Fruit fly (Drosophila melanogaster): ENCODE data around the gene Iml1.

Iml1 gene

DNA sequence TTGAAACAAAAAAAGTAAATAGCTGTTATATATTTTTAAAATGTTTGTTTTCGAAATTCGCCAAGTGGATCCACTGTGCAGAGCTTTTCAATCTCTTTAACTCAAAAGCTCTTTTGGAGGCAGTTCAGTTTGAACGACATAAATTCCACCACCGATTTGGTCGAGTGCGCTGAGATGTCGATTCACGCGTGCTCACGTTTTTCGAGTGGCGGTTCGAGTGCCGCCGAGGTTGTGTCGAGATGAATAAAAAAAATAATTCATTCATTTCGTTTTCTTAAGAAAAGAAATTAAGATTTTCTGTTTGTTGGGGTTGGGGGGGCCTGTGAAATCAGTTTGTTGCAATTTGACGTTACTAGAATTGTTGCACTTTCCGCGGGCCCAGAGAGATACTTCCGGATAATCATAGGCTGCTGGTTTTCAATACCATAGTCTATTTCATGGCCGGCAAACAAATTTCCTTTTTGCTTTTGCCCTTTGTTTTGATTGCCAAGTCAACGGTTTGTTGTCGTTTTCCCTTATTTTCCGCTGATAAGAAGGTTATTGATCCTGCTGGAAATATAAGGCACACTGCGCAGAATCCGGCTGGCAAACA, 45.1 kb downstream of the Iml1 start (continued):
- peak; percentile 98 for TF ChIP-seq chinmo (GFP tag; IDR thresholded peaks at IDR 0.05; ENCODE audit: partially characterized antibody)
- no peak for TF ChIP-seq Kr (GFP tag; optimal IDR thresholded peaks at IDR 0.05)
- no peak for TF ChIP-seq lbe (GFP tag; optimal IDR thresholded peaks at IDR 0.05)
- no peak for TF ChIP-seq CG8281 (tag; optimal IDR thresholded peaks at IDR 0.05)
- TF ChIP-seq salm (tag; optimal IDR thresholded peaks at IDR 0.05) = no peak
- TF ChIP-seq Scr (GFP tag; IDR thresholded peaks at IDR 0.05; ENCODE audit: partially characterized antibody) = peak; percentile 61
- TF ChIP-seq maf-S (GFP tag; optimal IDR thresholded peaks at IDR 0.05) = no peak
- TF ChIP-seq Fer1 (GFP tag; optimal IDR thresholded peaks at IDR 0.05) = no peak
- no peak for TF ChIP-seq eve (GFP tag; optimal IDR thresholded peaks at IDR 0.05)
- TF ChIP-seq Spps (tag; optimal IDR thresholded peaks at IDR 0.05) = no peak
- TF ChIP-seq fd102C (GFP tag; optimal IDR thresholded peaks at IDR 0.05) = no peak
- no peak for TF ChIP-seq Dfd (GFP tag; optimal IDR thresholded peaks at IDR 0.05)
- TF ChIP-seq ara (GFP tag; IDR thresholded peaks at IDR 0.05) = no peak
- TF ChIP-seq sens (GFP tag) = peak; percentile 81
- TF ChIP-seq CG14667 (GFP tag; IDR thresholded peaks at IDR 0.05) = no peak
- no peak for TF ChIP-seq CG10147 (GFP tag; optimal IDR thresholded peaks at IDR 0.05)
- TF ChIP-seq Sry-δ (GFP tag; optimal IDR thresholded peaks at IDR 0.05) = no peak
- TF ChIP-seq knrl (GFP tag; IDR thresholded peaks at IDR 0.05; ENCODE audit: partially characterized antibody) = peak; percentile 67
- TF ChIP-seq CG15601 (tag; optimal IDR thresholded peaks at IDR 0.05) = no peak
- TF ChIP-seq CG15073 (GFP tag; optimal IDR thresholded peaks at IDR 0.05) = no peak
- no peak for TF ChIP-seq da (GFP tag; optimal IDR thresholded peaks at IDR 0.05)
- no peak for TF ChIP-seq ham (GFP tag; IDR thresholded peaks at IDR 0.05)

DNA sequence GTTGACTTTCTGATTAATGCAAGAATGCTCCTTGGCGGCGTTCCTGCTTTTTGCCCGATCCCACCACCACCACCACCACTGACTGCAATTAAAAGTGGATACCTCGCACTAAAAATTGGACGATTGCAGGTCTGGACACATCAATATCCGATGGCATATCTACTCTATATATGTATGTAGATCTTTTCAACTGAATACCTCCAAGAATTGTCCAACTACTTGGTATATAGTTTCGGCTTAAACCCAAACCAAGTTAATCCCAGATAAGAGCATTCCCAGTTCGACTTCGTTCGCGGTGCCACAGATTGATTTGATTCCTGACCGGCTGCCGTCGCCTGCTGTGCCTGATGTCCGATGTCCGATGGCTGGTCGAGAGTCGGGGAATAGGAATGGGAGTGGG, 49.1 kb downstream of the Iml1 start:
- TF ChIP-seq D19A (tag; optimal IDR thresholded peaks at IDR 0.05) (peak; percentile 27), Ets65A (GFP tag) (peak; percentile 28), CG3726 (GFP tag; IDR thresholded peaks at IDR 0.05) (no peak)

DNA sequence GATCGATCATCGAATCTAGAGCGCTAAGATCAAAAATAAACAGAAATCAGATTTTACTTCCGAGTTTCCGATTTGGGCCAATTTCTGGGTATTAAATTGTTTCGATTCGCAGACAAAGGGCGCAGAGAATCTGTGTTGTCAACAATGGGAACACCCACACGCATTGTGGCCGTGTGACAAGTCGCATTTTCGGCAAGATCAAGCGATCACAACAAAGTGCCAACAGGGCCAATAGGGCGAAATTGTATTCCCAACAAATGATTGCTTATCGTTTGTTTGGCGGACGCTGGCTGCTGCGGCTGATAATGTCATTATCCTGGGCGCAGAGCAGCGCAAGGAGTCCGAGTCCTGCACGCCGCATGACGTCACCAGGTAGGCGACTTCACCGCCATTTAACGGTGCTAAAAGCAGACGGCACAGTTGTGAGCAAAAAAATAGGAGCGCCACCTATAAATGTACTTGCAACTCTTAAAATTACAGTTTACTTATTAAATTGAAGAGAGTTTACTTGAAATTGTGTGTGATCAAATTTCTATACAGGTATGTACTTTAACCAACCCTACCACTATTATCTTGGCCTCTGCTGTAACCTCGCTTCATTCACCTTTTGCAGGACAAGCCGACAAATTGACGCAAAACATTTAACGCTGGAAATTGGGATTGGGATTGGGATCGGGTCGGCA, 54.7 kb downstream of the Iml1 start:
- peak; percentile 54; the same call in 1 of the 2 replicates for TF ChIP-seq Ptx1 (GFP tag; IDR thresholded peaks at IDR 0.05)
- no peak for TF ChIP-seq CG12769 (tag; optimal IDR thresholded peaks at IDR 0.05)
- peak; percentile 67 for TF ChIP-seq yki (optimal IDR thresholded peaks at IDR 0.05)
- peak; percentile 58 for TF ChIP-seq Gsc (GFP tag; IDR thresholded peaks at IDR 0.05)
- TF ChIP-seq Side (GFP tag; optimal IDR thresholded peaks at IDR 0.05) = peak; percentile 68
- TF ChIP-seq CG7786 (GFP tag; optimal IDR thresholded peaks at IDR 0.05) = peak; percentile 61
- peak; percentile 60 for TF ChIP-seq ssp (GFP tag; IDR thresholded peaks at IDR 0.05)
- TF ChIP-seq CG34224 (GFP tag; IDR thresholded peaks at IDR 0.05; ENCODE audit: partially characterized antibody) = no peak
- no peak for TF ChIP-seq ham (GFP tag; IDR thresholded peaks at IDR 0.05)
- TF ChIP-seq CG4282 (GFP tag; optimal IDR thresholded peaks at IDR 0.05) = no peak
- TF ChIP-seq az2 (GFP tag; optimal IDR thresholded peaks at IDR 0.05) = peak; percentile 68
- TF ChIP-seq CG17328 (GFP tag; IDR thresholded peaks at IDR 0.05) = peak; percentile 89
- peak; percentile 26; the same call in 1 of the 2 replicates for TF ChIP-seq klu (GFP tag; IDR thresholded peaks at IDR 0.05)
- TF ChIP-seq Atf-2 (GFP tag; optimal IDR thresholded peaks at IDR 0.05) = peak; percentile 53
- TF ChIP-seq CG11695 (GFP tag; IDR thresholded peaks at IDR 0.05) = peak; percentile 83
- peak; percentile 87 for TF ChIP-seq otp (GFP tag; IDR thresholded peaks at IDR 0.05)
- TF ChIP-seq crp (GFP tag; optimal IDR thresholded peaks at IDR 0.05) = no peak
- TF ChIP-seq nmo (GFP tag; optimal IDR thresholded peaks at IDR 0.05) = peak; percentile 78
- peak; percentile 27 for TF ChIP-seq CG12155 (GFP tag; optimal IDR thresholded peaks at IDR 0.05)
- TF ChIP-seq CG6683 (GFP tag; optimal IDR thresholded peaks at IDR 0.05) = no peak
- TF ChIP-seq CG4404 (GFP tag; IDR thresholded peaks at IDR 0.05) = peak; percentile 95
- TF ChIP-seq toy (GFP tag; IDR thresholded peaks at IDR 0.05) = no peak
- TF ChIP-seq CG3838 (GFP tag; optimal IDR thresholded peaks at IDR 0.05) = no peak
- TF ChIP-seq Vsx1 (GFP tag; optimal IDR thresholded peaks at IDR 0.05) = no peak
- TF ChIP-seq CG1233 (GFP tag; optimal IDR thresholded peaks at IDR 0.05) = peak; percentile 63

Data from whole organism, embryonic.